Worm (Caenorhabditis elegans) whole organism, L4 larva: ENCODE results near the gene elpc-2.

Source experiments
- D1046.2 ChIP-seq: fragments of 200-800 bp; sonication (Bioruptor generic); IDR thresholded peaks from 2 replicates; pipeline ENCODE4 v1.3.6; 2022; ENCODE audit warnings: missing genetic modification characterization, missing compliant biosample characterization
- F26F4.8 ChIP-seq: fragments of 200-800 bp; sonication (Bioruptor generic); conservative IDR thresholded peaks from 2 replicates; pipeline ENCODE4 v1.3.6; 2022; ENCODE audit warnings: missing genetic modification characterization, missing compliant biosample characterization
- F37D6.2 ChIP-seq: sonication (generic microtip); optimal IDR thresholded peaks from 2 replicates; lab custom pipeline; 2016; ENCODE audit warnings: mild to moderate bottlenecking, missing genetic modification characterization, missing compliant biosample characterization
- R02D3.7 ChIP-seq: fragments of 150-350 bp; sonication (generic microtip); optimal IDR thresholded peaks from 3 replicates; lab custom pipeline; 2014; ENCODE audit warnings: missing biosample characterization, missing genetic modification characterization
- Y105C5A.15 ChIP-seq: fragments of 200-800 bp; sonication (Bioruptor generic); IDR thresholded peaks from 2 replicates; pipeline ENCODE4 v1.3.6; 2022; ENCODE audit warnings: missing genetic modification characterization, missing compliant biosample characterization
- Y48G9A.11 ChIP-seq: fragments of 200-800 bp; sonication (Bioruptor generic); IDR thresholded peaks from 2 replicates; pipeline ENCODE4 v1.3.6; 2022; ENCODE audit warnings: missing genetic modification reagents, missing genetic modification characterization, missing compliant biosample characterization
- Y75B8A.6 ChIP-seq: fragments of 200-800 bp; sonication (Bioruptor generic); IDR thresholded peaks from 2 replicates; pipeline ENCODE4 v1.3.6; 2022; ENCODE audit warnings: missing genetic modification reagents, missing genetic modification characterization, missing compliant biosample characterization
- ZK337.2 ChIP-seq: fragments of 200-800 bp; sonication (Bioruptor generic); IDR thresholded peaks from 2 replicates; pipeline ENCODE4 v1.3.6; 2022; ENCODE audit warnings: missing genetic modification reagents, missing genetic modification characterization, missing compliant biosample characterization
- ZK546.5 ChIP-seq, 2 experiments: sonication (generic microtip); optimal IDR thresholded peaks; 2 replicates each; lab custom pipeline; 2017; ENCODE audit warnings: missing biosample characterization in 2 of 2, missing genetic modification characterization in 2 of 2
- aly-2 ChIP-seq: sonication (generic microtip); optimal IDR thresholded peaks from 2 replicates; lab custom pipeline; 2018; ENCODE audit warnings: missing biosample characterization, missing genetic modification characterization
- ama-1 ChIP-seq: fragments of 150-350 bp; optimal IDR thresholded peaks from 2 replicates; lab custom pipeline; 2014; ENCODE audit warnings: inconsistent platforms, mixed read lengths
- ceh-44 ChIP-seq: fragments of 200-800 bp; sonication (Bioruptor generic); IDR thresholded peaks from 2 replicates; pipeline ENCODE4 v1.3.6; 2022; ENCODE audit warnings: missing genetic modification reagents, missing genetic modification characterization, missing compliant biosample characterization
- daf-12 ChIP-seq: fragments of 150-350 bp; optimal IDR thresholded peaks from 2 replicates; lab custom pipeline; 2014; ENCODE audit warnings: missing biosample characterization, missing genetic modification reagents, missing genetic modification characterization
- daf-16 ChIP-seq, 3 experiments: sonication (generic microtip); optimal IDR thresholded peaks; 2 replicates each; lab custom pipeline; 2016 to 2017; ENCODE audit warnings: missing genetic modification characterization in 3 of 3, missing genetic modification reagents in 3 of 3, mild to moderate bottlenecking in 2 of 3, missing compliant biosample characterization in 2 of 3, missing biosample characterization in 1 of 3, moderate library complexity in 1 of 3
- daf-8 ChIP-seq: fragments of 200-800 bp; sonication (Bioruptor generic); IDR thresholded peaks from 2 replicates; pipeline ENCODE4 v1.3.6; 2022; ENCODE audit warnings: missing genetic modification characterization, missing compliant biosample characterization
- dmd-9 ChIP-seq: fragments of 200-800 bp; sonication (Bioruptor generic); IDR thresholded peaks from 2 replicates; pipeline ENCODE4 v1.3.6; 2022; ENCODE audit warnings: missing genetic modification reagents, missing genetic modification characterization, missing compliant biosample characterization
- dpl-1 ChIP-seq: fragments of 150-350 bp; optimal IDR thresholded peaks from 2 replicates; lab custom pipeline; 2014; ENCODE audit warnings: missing biosample characterization, missing genetic modification reagents, missing genetic modification characterization
- duxl-1 ChIP-seq: sonication (generic microtip); optimal IDR thresholded peaks from 2 replicates; lab custom pipeline; 2016; ENCODE audit warnings: mild to moderate bottlenecking, missing genetic modification characterization, moderate library complexity, missing compliant biosample characterization; ENCODE audit not compliant: poor library complexity
- egl-27 ChIP-seq: sonication (generic microtip); optimal IDR thresholded peaks from 3 replicates; lab custom pipeline; 2017; ENCODE audit warnings: missing biosample characterization, missing genetic modification reagents, missing genetic modification characterization
- fkh-10 ChIP-seq: fragments of 150-350 bp; optimal IDR thresholded peaks from 2 replicates; lab custom pipeline; 2014; ENCODE audit warnings: missing biosample characterization, missing genetic modification reagents, missing genetic modification characterization
- hlh-11 ChIP-seq: fragments of 200-800 bp; sonication (Bioruptor generic); optimal IDR thresholded peaks from 2 replicates; lab custom pipeline; 2018; ENCODE audit warnings: mild to moderate bottlenecking, missing genetic modification characterization, missing compliant biosample characterization
- hlh-30 ChIP-seq: sonication (generic microtip); optimal IDR thresholded peaks from 2 replicates; lab custom pipeline; 2017; ENCODE audit warnings: antibody characterized with exemption, mild to moderate bottlenecking, missing genetic modification characterization, missing compliant biosample characterization; ENCODE audit not compliant: insufficient read depth
- lin-29 ChIP-seq: fragments of 200-800 bp; sonication (Bioruptor generic); IDR thresholded peaks from 2 replicates; pipeline ENCODE4 v1.3.6; 2022; ENCODE audit warnings: missing genetic modification reagents, missing genetic modification characterization, missing compliant biosample characterization
- lin-38 ChIP-seq: fragments of 200-800 bp; sonication (Bioruptor generic); IDR thresholded peaks from 2 replicates; pipeline ENCODE4 v1.3.6; 2022; ENCODE audit warnings: missing genetic modification reagents, missing genetic modification characterization, missing compliant biosample characterization
- lin-39 ChIP-seq: fragments of 150-350 bp; optimal IDR thresholded peaks from 2 replicates; lab custom pipeline; 2014; ENCODE audit warnings: missing biosample characterization, missing genetic modification reagents, missing genetic modification characterization
- mdt-29 ChIP-seq: fragments of 200-800 bp; sonication (Bioruptor generic); IDR thresholded peaks from 2 replicates; pipeline ENCODE4 v1.3.6; 2022; ENCODE audit warnings: missing genetic modification reagents, missing genetic modification characterization, missing compliant biosample characterization
- mep-1 ChIP-seq: fragments of 150-350 bp; sonication (generic microtip); optimal IDR thresholded peaks from 3 replicates; lab custom pipeline; 2014; ENCODE audit warnings: missing biosample characterization, missing genetic modification characterization
- mes-2 ChIP-seq: sonication (generic microtip); optimal IDR thresholded peaks from 2 replicates; lab custom pipeline; 2016; ENCODE audit warnings: missing genotype, mild to moderate bottlenecking, missing genetic modification characterization, missing compliant biosample characterization; ENCODE audit not compliant: poor library complexity, severe bottlenecking
- mxl-2 ChIP-seq: fragments of 200-800 bp; sonication (Bioruptor generic); conservative IDR thresholded peaks from 2 replicates; pipeline ENCODE4 v1.3.6; 2022; ENCODE audit warnings: missing genetic modification reagents, missing genetic modification characterization, missing compliant biosample characterization
- nhr-102 ChIP-seq: sonication (generic microtip); optimal IDR thresholded peaks from 2 replicates; lab custom pipeline; 2016; ENCODE audit warnings: mild to moderate bottlenecking, missing genetic modification characterization, moderate library complexity, missing compliant biosample characterization
- nhr-11 ChIP-seq: fragments of 150-350 bp; optimal IDR thresholded peaks from 2 replicates; lab custom pipeline; 2014; ENCODE audit warnings: missing biosample characterization, missing genetic modification characterization
- nhr-111 ChIP-seq: fragments of 200-800 bp; sonication (Bioruptor generic); optimal IDR thresholded peaks from 2 replicates; lab custom pipeline; 2018; ENCODE audit warnings: mild to moderate bottlenecking, missing genetic modification characterization, missing compliant biosample characterization
- nhr-25 ChIP-seq: sonication (generic microtip); optimal IDR thresholded peaks from 2 replicates; lab custom pipeline; 2017; ENCODE audit warnings: missing genetic modification characterization, mild to moderate bottlenecking, missing compliant biosample characterization, antibody characterized with exemption, moderate library complexity, borderline replicate concordance; ENCODE audit not compliant: insufficient read depth
- nhr-28 ChIP-seq: fragments of 150-350 bp; optimal IDR thresholded peaks from 2 replicates; lab custom pipeline; 2014; ENCODE audit warnings: missing biosample characterization, missing genetic modification characterization
- nhr-42 ChIP-seq: fragments of 200-800 bp; sonication (Bioruptor generic); IDR thresholded peaks from 2 replicates; pipeline ENCODE4 v1.3.6; 2022; ENCODE audit warnings: missing genetic modification characterization, missing compliant biosample characterization
- nhr-77 ChIP-seq: fragments of 150-350 bp; optimal IDR thresholded peaks from 2 replicates; lab custom pipeline; 2014; ENCODE audit warnings: missing biosample characterization, missing genetic modification characterization
- sdz-12 ChIP-seq: fragments of 200-800 bp; sonication (Bioruptor generic); optimal IDR thresholded peaks from 2 replicates; lab custom pipeline; 2018; ENCODE audit warnings: mild to moderate bottlenecking, missing genetic modification characterization, missing compliant biosample characterization
- set-16 ChIP-seq: fragments of 200-800 bp; sonication (Bioruptor generic); IDR thresholded peaks from 2 replicates; pipeline ENCODE4 v1.3.6; 2022; ENCODE audit warnings: missing genetic modification reagents, missing genetic modification characterization, missing compliant biosample characterization
- spr-3 ChIP-seq: fragments of 200-800 bp; sonication (Bioruptor generic); optimal IDR thresholded peaks from 2 replicates; lab custom pipeline; 2018; ENCODE audit warnings: mild to moderate bottlenecking, missing genetic modification characterization, missing compliant biosample characterization
- tag-97 ChIP-seq: fragments of 200-800 bp; sonication (Bioruptor generic); IDR thresholded peaks from 2 replicates; pipeline ENCODE4 v1.3.6; 2022; ENCODE audit warnings: missing genetic modification characterization, missing compliant biosample characterization
- tra-1 ChIP-seq: fragments of 200-800 bp; sonication (Bioruptor generic); IDR thresholded peaks from 2 replicates; pipeline ENCODE4 v1.3.6; 2022; ENCODE audit warnings: missing genetic modification reagents, missing genetic modification characterization, missing compliant biosample characterization
- unc-130 ChIP-seq: sonication (generic microtip); optimal IDR thresholded peaks from 2 replicates; lab custom pipeline; 2016; ENCODE audit warnings: missing genetic modification reagents, missing genetic modification characterization, missing compliant biosample characterization
- vab-7 ChIP-seq: fragments of 200-800 bp; sonication (Bioruptor generic); IDR thresholded peaks from 2 replicates; pipeline ENCODE4 v1.3.6; 2022; ENCODE audit warnings: missing genetic modification reagents, missing genetic modification characterization, missing compliant biosample characterization
- zag-1 ChIP-seq: fragments of 150-350 bp; optimal IDR thresholded peaks from 2 replicates; lab custom pipeline; 2014; ENCODE audit warnings: missing biosample characterization, missing genetic modification characterization
- zfp-2 ChIP-seq: sonication (generic microtip); optimal IDR thresholded peaks from 2 replicates; lab custom pipeline; 2016; ENCODE audit warnings: mild to moderate bottlenecking, missing genetic modification characterization, missing compliant biosample characterization
- zip-11 ChIP-seq: fragments of 200-800 bp; sonication (Bioruptor generic); IDR thresholded peaks from 2 replicates; pipeline ENCODE4 v1.3.6; 2022; ENCODE audit warnings: missing genetic modification characterization, missing compliant biosample characterization
- ztf-7 ChIP-seq: fragments of 150-350 bp; optimal IDR thresholded peaks from 2 replicates; lab custom pipeline; 2014; ENCODE audit warnings: missing biosample characterization, missing genetic modification characterization

The elpc-2 gene

DNA sequence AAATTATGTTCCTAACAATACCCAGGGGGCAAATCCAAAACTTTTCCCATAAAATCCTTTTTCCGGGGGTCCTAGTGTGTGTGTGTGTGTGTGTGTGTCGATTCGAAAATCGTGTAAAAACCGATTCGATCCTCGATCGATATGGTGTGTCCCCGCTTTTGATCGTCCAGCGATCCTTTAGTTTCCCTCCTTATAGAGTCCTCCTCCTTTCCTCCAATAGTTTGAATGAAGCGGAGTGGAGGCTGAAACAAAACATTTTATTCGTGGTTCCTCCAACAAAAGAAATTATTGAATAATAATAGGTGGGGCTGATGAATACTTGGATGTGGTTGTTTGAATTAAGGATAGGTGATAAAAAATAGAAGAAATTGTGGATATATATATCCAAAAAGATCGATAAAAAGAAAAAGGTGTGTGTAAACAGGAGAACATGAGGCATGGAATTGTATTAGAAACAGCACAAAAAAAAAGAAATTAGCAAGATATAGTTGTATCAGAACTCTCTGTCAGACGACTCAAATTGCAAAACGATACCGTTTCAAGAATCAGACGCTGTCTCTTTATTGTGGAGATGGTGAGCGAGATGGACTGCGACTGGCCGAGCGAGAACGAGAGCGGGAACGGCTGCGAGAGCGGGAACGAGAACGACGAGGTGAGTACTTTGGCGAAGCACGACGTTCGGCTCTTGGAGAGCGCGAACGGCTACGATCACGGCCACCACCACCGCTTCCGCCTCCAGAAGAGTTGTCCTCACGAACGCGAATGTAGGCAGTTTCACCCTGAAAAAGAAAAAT is 13.2 kb downstream of the elpc-2 start (continued):
- TF ChIP-seq unc-130 (GFP tag; lab: Kevin White, UChicago): no peak
- TF ChIP-seq tag-97 (GFP tag; lab: Robert Waterston, UW): no peak
- TF ChIP-seq set-16: peak; percentile 70
- TF ChIP-seq zfp-2: no peak
- TF ChIP-seq F26F4.8: no peak
- no peak for TF ChIP-seq nhr-28 (tag; lab: Kevin White, UChicago)
- no peak for TF ChIP-seq nhr-102
- no peak for TF ChIP-seq tra-1 (GFP tag; lab: Robert Waterston, UW)
- TF ChIP-seq hlh-11 (tag; lab: Kevin White, UChicago): no peak
- 0 out of 2 replicates have a peak, but pooled peaks have one; percentile 42 for TF ChIP-seq Y105C5A.15 (GFP tag; lab: Robert Waterston, UW)
- TF ChIP-seq duxl-1 (tag; lab: Kevin White, UChicago): no peak
- no peak for TF ChIP-seq lin-29 (GFP tag; lab: Robert Waterston, UW)
- TF ChIP-seq ZK337.2 (GFP tag; lab: Robert Waterston, UW): no peak
- no peak for TF ChIP-seq mxl-2 (GFP tag; lab: Robert Waterston, UW)
- TF ChIP-seq Y75B8A.6: no peak
- no peak for TF ChIP-seq sdz-12
- TF ChIP-seq R02D3.7: no peak
- TF ChIP-seq nhr-111 (GFP tag; lab: Kevin White, UChicago): no peak
- no peak for TF ChIP-seq zip-11 (GFP tag; lab: Robert Waterston, UW)
- no peak for TF ChIP-seq ZK546.5 (tag; optimal IDR thresholded peaks at IDR 0.05; lab: Kevin White, UChicago)
- TF ChIP-seq F37D6.2 (tag; lab: Kevin White, UChicago): no peak
- TF ChIP-seq nhr-11: no peak
- no peak for TF ChIP-seq mdt-29
- TF ChIP-seq aly-2 (tag; lab: Kevin White, UChicago): no peak
- TF ChIP-seq daf-16 (GFP tag; optimal IDR thresholded peaks at IDR 0.05; lab: Kevin White, UChicago): no peak
- TF ChIP-seq daf-16 (tag; optimal IDR thresholded peaks at IDR 0.05; lab: Kevin White, UChicago): no peak
- TF ChIP-seq nhr-25 (tag; lab: Kevin White, UChicago): no peak
- TF ChIP-seq zag-1 (tag; lab: Kevin White, UChicago): no peak
- no peak for TF ChIP-seq spr-3 (GFP tag; lab: Kevin White, UChicago)
- no peak for TF ChIP-seq vab-7 (GFP tag; lab: Robert Waterston, UW)
- no peak for TF ChIP-seq ceh-44 (GFP tag; lab: Robert Waterston, UW)
- no peak for TF ChIP-seq ztf-7 (tag; lab: Kevin White, UChicago)
- no peak for TF ChIP-seq lin-39
- no peak for TF ChIP-seq daf-12 (tag; lab: Kevin White, UChicago)
- no peak for TF ChIP-seq egl-27 (tag; lab: Kevin White, UChicago)
- peak; percentile 62; the same call in 1 of the 2 replicates for TF ChIP-seq Y48G9A.11 (GFP tag; lab: Robert Waterston, UW)
- TF ChIP-seq, all 104 proteins: peak for 8

DNA sequence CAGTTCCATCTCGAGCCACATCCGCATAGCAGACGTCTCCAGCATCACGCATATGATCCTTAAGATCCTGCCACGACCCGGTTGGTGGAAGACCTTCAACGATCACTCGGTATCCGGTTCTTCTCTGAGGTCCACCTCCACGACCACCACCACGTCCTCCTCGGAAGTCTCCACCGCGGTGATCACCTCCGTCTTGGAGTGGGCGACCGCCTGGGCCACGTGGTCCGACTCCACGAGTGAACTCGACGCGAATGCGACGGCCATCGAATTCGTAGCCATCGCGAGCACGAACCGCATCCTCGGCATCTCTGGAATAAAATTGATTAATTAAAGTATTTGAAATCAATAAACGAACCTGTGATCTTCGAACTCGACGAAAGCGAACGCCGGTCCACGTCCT is 13.9 kb downstream of the elpc-2 start:
- TF ChIP-seq D1046.2 (0 out of 2 replicates have a peak, but pooled peaks have one; percentile 45), set-16 (peak; percentile 81), daf-8 (no peak)

DNA sequence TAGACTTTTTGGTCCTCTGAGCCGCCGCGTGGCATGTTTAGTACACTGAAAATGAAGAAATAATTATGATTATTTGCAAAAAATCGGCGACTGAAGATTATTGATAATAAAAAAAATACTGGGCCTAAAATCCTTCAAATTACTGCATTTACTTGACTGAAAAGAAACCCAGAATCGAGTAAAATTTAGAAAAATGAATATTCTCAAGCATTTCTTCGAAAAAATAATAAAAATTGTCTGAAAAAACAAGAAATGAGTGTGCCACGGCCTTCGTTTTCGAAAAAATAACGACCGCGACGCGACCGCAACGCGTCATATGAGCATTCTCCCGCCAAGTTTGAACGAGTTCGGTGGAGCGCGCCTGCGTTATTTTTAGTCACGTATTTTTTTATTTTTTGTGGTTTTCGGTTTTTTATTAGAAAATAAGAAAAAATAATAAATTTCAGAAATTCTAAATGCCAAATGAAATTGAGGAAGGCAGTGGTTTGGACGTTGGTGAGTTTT is 14.4 kb downstream of the elpc-2 start, which contains the start of the genes rsp-3 and spin-4:
TSS of gene rsp-3 (minus strand) at position 51 of the 504 bp plus-strand sequence.
TSS of gene spin-4 (plus strand) at position 447 of the 504 bp plus-strand sequence.
- TF ChIP-seq dpl-1 (peak; percentile 91), nhr-28 (tag; lab: Kevin White, UChicago) (peak; percentile 41), mep-1 (peak; percentile 73), dmd-9 (GFP tag; lab: Robert Waterston, UW) (no peak), nhr-42 (GFP tag; lab: Robert Waterston, UW) (no peak), lin-38 (peak; percentile 92), nhr-77 (peak; percentile 36), nhr-102 (peak; percentile 10), fkh-10 (GFP tag; lab: Kevin White, UChicago) (peak; percentile 26), mes-2 (tag; lab: Kevin White, UChicago) (peak; percentile 81), D1046.2 (no peak), daf-16 (GFP tag; optimal IDR thresholded peaks at IDR 0.05; lab: Kevin White, UChicago) (no peak), daf-16 (tag; optimal IDR thresholded peaks at IDR 0.05; lab: Kevin White, UChicago) (peak; percentile 55), hlh-30 (tag; lab: Kevin White, UChicago) (peak; percentile 98), ama-1 (lab: Kevin White, UChicago) (peak; percentile 44), daf-12 (tag; lab: Kevin White, UChicago) (no peak), ztf-7 (tag; lab: Kevin White, UChicago) (peak; percentile 43)
